Worm (Caenorhabditis elegans): ENCODE results near the gene mltn-12.

- TF ChIP-seq pha-4 (GFP tag; IDR thresholded peaks at IDR 0.05) (no peak), pha-4 (tag; optimal IDR thresholded peaks at IDR 0.05) (no peak), ama-1 (optimal IDR thresholded peaks at IDR 0.05) (no peak), spr-3 (GFP tag; optimal IDR thresholded peaks at IDR 0.05) (no peak), nhr-111 (GFP tag; optimal IDR thresholded peaks at IDR 0.05) (no peak), ceh-28 (tag; optimal IDR thresholded peaks at IDR 0.05) (no peak), fos-1 (tag; optimal IDR thresholded peaks at IDR 0.05) (no peak), egl-27 (tag; optimal IDR thresholded peaks at IDR 0.05) (no peak), mdl-1 (tag; optimal IDR thresholded peaks at IDR 0.05) (peak; percentile 73 to 97), lsy-2 (tag; optimal IDR thresholded peaks at IDR 0.05) (peak in 1 of 2 experiments; percentile 82), saeg-2 (GFP tag; IDR thresholded peaks at IDR 0.05) (no peak), nhr-10 (tag; optimal IDR thresholded peaks at IDR 0.05) (no peak), lin-39 (tag; optimal IDR thresholded peaks at IDR 0.05) (no peak), snpc-1.2 (GFP tag; IDR thresholded peaks at IDR 0.05) (no peak)
Observed at ce11 chrIV:8949078-8950039, 43.5 kb upstream of the mltn-12 start.

Measured in whole organism, L4 larva.